Fruit fly (Drosophila melanogaster): ENCODE measurements around the gene SNCF.
A peak's percentile ranks its signal among the peaks of the same experiment; 100 is the strongest.

The SNCF gene

DNA sequence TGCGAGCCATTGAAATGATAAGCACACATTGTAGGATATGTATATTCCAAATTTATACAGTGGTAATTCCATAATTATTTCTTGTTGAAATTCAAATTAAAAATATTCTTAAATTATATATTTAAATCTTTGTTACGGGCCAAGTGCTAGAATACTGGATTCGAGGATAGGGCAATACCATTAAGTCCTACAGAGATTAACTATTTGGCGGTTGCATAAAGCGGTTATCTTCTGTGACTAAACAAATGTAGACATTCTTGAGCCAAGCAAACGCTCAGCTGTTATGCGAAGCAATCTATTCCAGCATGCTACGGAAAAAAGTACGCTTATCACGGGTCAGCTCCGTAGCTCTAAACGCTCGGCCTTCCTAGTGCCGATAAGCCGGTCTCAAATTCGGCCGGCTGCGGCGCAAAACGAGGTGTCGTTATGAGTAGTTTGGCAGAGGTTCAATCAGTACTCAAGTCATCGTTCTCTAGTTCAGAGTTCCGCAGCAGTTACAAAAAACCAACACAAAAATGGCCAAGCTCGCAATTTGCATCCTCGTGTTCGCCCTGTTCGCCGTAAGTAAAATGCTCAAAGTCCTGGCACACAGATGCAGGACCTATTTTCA lies 22.2 kb upstream of the SNCF start, which contains the start of gene Nplp2 (continued):
- TF ChIP-seq sd (tag; optimal IDR thresholded peaks at IDR 0.05) (peak; percentile 57), trh (GFP tag; optimal IDR thresholded peaks at IDR 0.05) (peak; percentile 14), gcm (GFP tag; optimal IDR thresholded peaks at IDR 0.05) (no peak), gem (tag; optimal IDR thresholded peaks at IDR 0.05) (peak; percentile 82), Opbp (GFP tag; IDR thresholded peaks at IDR 0.05; ENCODE audit: partially characterized antibody) (no peak), cato (GFP tag; optimal IDR thresholded peaks at IDR 0.05; ENCODE audit: borderline replicate concordance) (no peak), pros (GFP tag; optimal IDR thresholded peaks at IDR 0.05) (no peak), Bdp1 (GFP tag; optimal IDR thresholded peaks at IDR 0.05) (no peak), Sin3A (optimal IDR thresholded peaks at IDR 0.05) (no peak), CG1602 (GFP tag; optimal IDR thresholded peaks at IDR 0.05) (peak; percentile 40), CG33557 (GFP tag; optimal IDR thresholded peaks at IDR 0.05) (no peak), z (GFP tag; IDR thresholded peaks at IDR 0.05) (no peak), gcm2 (GFP tag; optimal IDR thresholded peaks at IDR 0.05) (no peak), CG4707 (GFP tag; optimal IDR thresholded peaks at IDR 0.05) (no peak), sens (GFP tag) (peak; percentile 79), CG9876 (GFP tag; optimal IDR thresholded peaks at IDR 0.05) (no peak), NFAT (GFP tag; IDR thresholded peaks at IDR 0.05) (peak; percentile 52; the same call in 1 of the 2 replicates), CG12104 (GFP tag; optimal IDR thresholded peaks at IDR 0.05) (peak; percentile 26), pum (GFP tag; optimal IDR thresholded peaks at IDR 0.05) (no peak), CG8281 (tag; optimal IDR thresholded peaks at IDR 0.05) (peak; percentile 41), CG12155 (GFP tag; optimal IDR thresholded peaks at IDR 0.05) (peak; percentile 33), tin (GFP tag; optimal IDR thresholded peaks at IDR 0.05) (peak; percentile 1), CG6272 (GFP tag; IDR thresholded peaks at IDR 0.05) (peak; percentile 51; the same call in 1 of the 2 replicates), Atf6 (GFP tag; IDR thresholded peaks at IDR 0.05) (peak; percentile 35; the same call in 1 of the 2 replicates), Dip2 (GFP tag; IDR thresholded peaks at IDR 0.05) (no peak), CG13624 (GFP tag; optimal IDR thresholded peaks at IDR 0.05) (peak; percentile 92), klu (GFP tag; IDR thresholded peaks at IDR 0.05) (no peak), CG1024 (GFP tag; IDR thresholded peaks at IDR 0.05) (no peak; the same call in 1 of the 2 replicates), Sox102F (GFP tag; optimal IDR thresholded peaks at IDR 0.05) (peak; percentile 57), insv (GFP tag; optimal IDR thresholded peaks at IDR 0.05) (no peak), Ravus (GFP tag; IDR thresholded peaks at IDR 0.05) (no peak), Optix (GFP tag; IDR thresholded peaks at IDR 0.05) (no peak), btn (GFP tag; optimal IDR thresholded peaks at IDR 0.05) (no peak), CG7987 (GFP tag; optimal IDR thresholded peaks at IDR 0.05) (no peak), sima (GFP tag; optimal IDR thresholded peaks at IDR 0.05) (no peak), CG18764 (GFP tag; optimal IDR thresholded peaks at IDR 0.05) (no peak), unpg (GFP tag; optimal IDR thresholded peaks at IDR 0.05) (peak; percentile 75), CG9817 (tag; optimal IDR thresholded peaks at IDR 0.05) (peak; percentile 84), CG8359 (GFP tag; optimal IDR thresholded peaks at IDR 0.05; ENCODE audit: borderline replicate concordance) (no peak), gt (GFP tag; IDR thresholded peaks at IDR 0.05) (no peak), bowl (GFP tag; IDR thresholded peaks at IDR 0.05) (no peak), ken (GFP tag; IDR thresholded peaks at IDR 0.05) (no peak), CG2712 (tag; optimal IDR thresholded peaks at IDR 0.05) (no peak), CG18599 (GFP tag; optimal IDR thresholded peaks at IDR 0.05) (peak; percentile 62), nau (GFP tag; optimal IDR thresholded peaks at IDR 0.05) (peak; percentile 8), gsb (GFP tag; IDR thresholded peaks at IDR 0.05) (no peak), Drgx (GFP tag; IDR thresholded peaks at IDR 0.05) (no peak), CG12071 (GFP tag; optimal IDR thresholded peaks at IDR 0.05) (no peak), pan (optimal IDR thresholded peaks at IDR 0.05) (no peak), pan (GFP tag; optimal IDR thresholded peaks at IDR 0.05 in 1 of 2, IDR thresholded peaks at IDR 0.05 in 1 of 2) (peak in 1 of 2 experiments; percentile 40), kay (GFP tag; optimal IDR thresholded peaks at IDR 0.05) (no peak), vvl (GFP tag; IDR thresholded peaks at IDR 0.05) (no peak; the same call in 1 of the 2 replicates)
